Worm (Caenorhabditis elegans): Measurements from ENCODE around the gene Y38H6C.20.

Y38H6C.20 gene

DNA sequence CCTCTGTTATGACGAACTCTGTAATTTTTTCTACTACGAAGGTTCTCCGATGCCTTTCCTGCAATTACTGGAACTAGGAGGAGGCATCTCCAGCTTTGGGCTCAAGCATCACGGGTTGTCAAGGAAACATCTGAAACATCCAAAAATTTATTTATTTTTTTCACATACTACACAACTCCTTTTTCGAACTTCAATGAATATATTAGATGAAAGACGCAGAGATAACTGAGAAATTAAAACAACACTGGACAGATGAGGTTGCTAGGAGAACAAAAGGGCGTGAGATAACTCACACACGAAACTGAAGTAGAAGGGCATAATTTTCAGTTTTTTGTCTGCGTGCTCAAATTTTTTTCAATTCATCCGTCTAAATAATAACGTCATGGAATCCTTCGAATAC lies 23.5 kb downstream of the Y38H6C.20 start, which contains the start of gene Y38H6C.13:
Gene Y38H6C.13, plus strand, starts transcription at position 301 of the 400 bp plus-strand sequence.
- TF ChIP-seq B0035.1 (tag; optimal IDR thresholded peaks at IDR 0.05) = no peak
- TF ChIP-seq D2030.7 (GFP tag; IDR thresholded peaks at IDR 0.05) = no peak
- TF ChIP-seq mcd-1 (GFP tag; IDR thresholded peaks at IDR 0.05) = no peak
- no peak for TF ChIP-seq sdz-38 (tag; optimal IDR thresholded peaks at IDR 0.05)
- TF ChIP-seq madf-3 (GFP tag; IDR thresholded peaks at IDR 0.05) = no peak
- TF ChIP-seq gei-17 (GFP tag; optimal IDR thresholded peaks at IDR 0.05) = no peak
- TF ChIP-seq attf-3 (GFP tag; conservative IDR thresholded peaks at IDR 0.05) = no peak
- TF ChIP-seq somi-1 (GFP tag; optimal IDR thresholded peaks at IDR 0.05) = no peak

DNA sequence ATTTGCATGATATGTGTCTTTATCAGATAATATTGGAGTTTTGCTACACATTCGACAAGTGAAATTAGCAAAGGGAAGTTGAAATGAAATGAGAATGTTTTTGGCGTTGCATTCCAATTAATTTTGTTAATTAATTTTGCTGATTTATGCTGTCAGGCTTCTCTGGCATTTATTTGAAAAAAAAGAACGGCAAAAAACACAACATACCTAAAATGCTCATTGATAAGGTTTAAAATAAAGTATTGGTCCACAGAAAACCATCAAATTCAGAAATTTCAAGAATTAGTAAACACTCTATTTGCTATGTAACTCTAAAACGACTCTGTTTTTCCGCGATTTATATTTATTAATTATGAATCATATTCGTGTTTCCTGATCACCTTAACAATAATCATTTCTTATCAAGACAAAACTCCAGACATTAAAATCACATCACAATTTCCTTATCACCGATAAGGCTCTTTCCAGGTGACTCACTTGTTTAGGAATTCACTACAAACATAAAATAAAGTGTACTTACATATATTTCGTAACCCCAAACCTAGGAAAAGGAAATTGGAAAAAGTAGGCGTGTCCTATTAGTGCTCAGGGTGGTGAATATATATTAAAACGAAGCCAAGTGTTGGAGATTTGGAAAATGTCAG lies 25.1 kb downstream of the Y38H6C.20 start, which contains the start of the genes srh-166 and Y38H6C.24:
Gene srh-166, minus strand, starts transcription at position 51 of the 644 bp plus-strand sequence.
Gene Y38H6C.24, plus strand, starts transcription at position 620 of the 644 bp plus-strand sequence.
- no peak for TF ChIP-seq ztf-26 (tag; optimal IDR thresholded peaks at IDR 0.05)
- TF ChIP-seq cebp-1 (GFP tag; IDR thresholded peaks at IDR 0.05) = peak; percentile 36; the same call in 1 of the 2 replicates
- TF ChIP-seq cebp-1 (tag; optimal IDR thresholded peaks at IDR 0.05) = peak; percentile 70

DNA sequence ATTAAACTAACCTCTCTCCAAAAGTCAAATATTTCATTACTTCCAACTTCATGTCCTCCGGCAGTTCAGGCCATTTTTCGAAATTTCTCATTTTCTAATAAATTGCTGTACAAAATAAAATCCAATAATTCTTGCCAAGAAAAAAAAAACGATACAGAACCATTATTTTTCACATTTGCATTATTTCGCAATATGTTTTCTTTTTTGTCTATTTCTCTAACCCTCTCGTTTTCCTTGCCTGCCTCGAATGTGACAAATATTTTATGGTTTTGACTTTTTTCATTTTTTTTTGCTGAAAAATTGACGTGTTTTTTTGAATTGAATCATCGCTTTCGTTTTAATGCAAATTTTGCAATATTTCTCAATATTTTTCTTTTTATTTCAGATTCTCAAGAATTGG lies 28.8 kb downstream of the Y38H6C.20 start, which contains the start of the genes Y38H6C.9 and fbxa-150:
Gene Y38H6C.9, minus strand, starts transcription at position 52 of the 400 bp plus-strand sequence.
Gene fbxa-150, plus strand, starts transcription at position 380 of the 400 bp plus-strand sequence.
- TF ChIP-seq cebp-1 (GFP tag; IDR thresholded peaks at IDR 0.05) (peak; percentile 92), cebp-1 (tag; optimal IDR thresholded peaks at IDR 0.05) (peak; percentile 99), chd-7 (tag; optimal IDR thresholded peaks at IDR 0.05) (no peak), hmg-1.2 (GFP tag; IDR thresholded peaks at IDR 0.05) (peak; percentile 77; the same call in 1 of the 2 replicates), madf-8 (GFP tag; conservative IDR thresholded peaks at IDR 0.05) (no peak)

DNA sequence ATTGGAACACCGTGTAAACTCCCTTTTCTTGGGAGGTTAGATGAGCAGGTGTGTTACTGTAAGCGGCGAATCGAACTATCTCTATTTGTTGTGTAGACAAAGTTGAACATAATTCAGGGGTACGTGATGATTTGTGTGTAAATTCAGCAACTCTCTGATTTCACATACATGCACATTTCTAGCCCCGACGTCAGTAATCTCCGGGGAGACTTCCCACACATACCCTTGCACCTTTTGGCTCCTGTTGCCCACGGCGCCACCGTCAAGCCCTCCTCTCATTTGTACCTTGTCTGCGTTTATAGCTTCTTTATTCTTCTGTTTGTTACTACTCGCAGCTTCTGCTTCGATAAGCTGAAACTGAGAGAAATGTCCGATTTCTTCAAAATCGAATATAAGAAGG lies 32.1 kb downstream of the Y38H6C.20 start, which contains the start of gene Y38H6C.25:
Gene Y38H6C.25, plus strand, starts transcription at position 301 of the 400 bp plus-strand sequence.
- no peak for TF ChIP-seq snpc-4 (GFP tag; optimal IDR thresholded peaks at IDR 0.05)
- TF ChIP-seq snpc-4 (tag; optimal IDR thresholded peaks at IDR 0.05) = no peak
- TF ChIP-seq repo-1 (tag; optimal IDR thresholded peaks at IDR 0.05) = no peak

DNA sequence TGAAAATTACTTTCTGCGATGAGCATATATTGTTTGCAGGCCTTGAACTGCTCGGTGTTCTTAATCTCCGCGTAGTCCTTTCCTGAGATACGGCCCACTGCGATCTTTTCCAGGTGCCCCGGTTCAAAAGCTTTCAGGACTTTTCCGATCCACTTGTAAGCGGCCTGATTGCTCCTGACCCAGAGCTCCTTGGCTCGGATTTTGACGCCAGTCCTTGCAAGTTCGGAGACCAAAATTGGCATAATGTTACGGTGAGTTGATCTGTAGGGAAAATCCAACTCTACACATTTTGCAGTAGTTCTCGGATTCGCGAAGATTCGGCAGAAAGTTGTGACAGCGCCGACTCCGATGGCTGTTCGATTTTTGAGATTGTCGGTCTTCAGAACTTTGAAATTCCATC lies 34.0 kb downstream of the Y38H6C.20 start:
- no peak for TF ChIP-seq B0336.3 (GFP tag; IDR thresholded peaks at IDR 0.05)
- no peak for TF ChIP-seq F10E7.11 (tag; optimal IDR thresholded peaks at IDR 0.05)
- TF ChIP-seq hrde-1 (tag; optimal IDR thresholded peaks at IDR 0.05; ENCODE audit: borderline replicate concordance) = no peak
- peak; percentile 36; the same call in 1 of the 2 replicates for TF ChIP-seq zfh-2 (GFP tag; conservative IDR thresholded peaks at IDR 0.05)

DNA sequence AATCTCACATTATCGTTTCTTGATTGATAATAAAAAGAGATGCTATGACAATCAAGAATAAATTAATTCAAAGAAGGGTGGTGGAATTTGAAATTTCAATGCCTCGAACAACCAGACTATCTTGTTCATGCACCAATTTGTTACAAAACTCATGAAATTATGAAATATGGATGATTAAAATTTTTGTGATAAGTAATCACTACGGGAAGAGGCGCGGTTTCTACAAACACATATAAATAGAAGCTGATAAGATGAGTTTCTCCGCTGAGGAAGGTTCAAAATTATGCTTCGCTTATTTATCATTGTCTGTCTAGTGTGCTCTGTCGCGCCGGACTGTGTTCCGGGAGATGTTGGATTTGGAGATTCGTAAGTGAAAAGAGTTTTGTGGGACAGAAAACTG lies 36.5 kb downstream of the Y38H6C.20 start:
- TF ChIP-seq ztf-22 (GFP tag; optimal IDR thresholded peaks at IDR 0.05) = no peak
- TF ChIP-seq lin-35 (GFP tag; optimal IDR thresholded peaks at IDR 0.05) = no peak
- no peak for TF ChIP-seq C17E4.6 (GFP tag; IDR thresholded peaks at IDR 0.05)
- no peak for TF ChIP-seq let-526 (GFP tag; IDR thresholded peaks at IDR 0.05)
- TF ChIP-seq K12H6.12 (tag; optimal IDR thresholded peaks at IDR 0.05) = no peak
- no peak for TF ChIP-seq Y56A3A.18 (GFP tag; IDR thresholded peaks at IDR 0.05)
- no peak for TF ChIP-seq rpc-1 (optimal IDR thresholded peaks at IDR 0.05)
- no peak for TF ChIP-seq rpc-1 (tag; optimal IDR thresholded peaks at IDR 0.05)
- no peak for TF ChIP-seq tbx-9 (tag; optimal IDR thresholded peaks at IDR 0.05; ENCODE audit: borderline replicate concordance)
- TF ChIP-seq snpc-3.4 (tag; optimal IDR thresholded peaks at IDR 0.05) = no peak
- no peak for TF ChIP-seq ceh-40 (GFP tag; IDR thresholded peaks at IDR 0.05)
- TF ChIP-seq nfya-1 (tag; optimal IDR thresholded peaks at IDR 0.05; ENCODE audit: borderline replicate concordance, insufficient read depth) = no peak
- TF ChIP-seq madf-8 (GFP tag; conservative IDR thresholded peaks at IDR 0.05) = no peak
- no peak for TF ChIP-seq cebp-1 (GFP tag; IDR thresholded peaks at IDR 0.05)
- no peak for TF ChIP-seq cebp-1 (tag; optimal IDR thresholded peaks at IDR 0.05)
- no peak for TF ChIP-seq hlh-12 (tag; optimal IDR thresholded peaks at IDR 0.05)
- no peak for TF ChIP-seq aptf-2 (GFP tag; conservative IDR thresholded peaks at IDR 0.05)
- no peak for TF ChIP-seq F10E7.11 (tag; optimal IDR thresholded peaks at IDR 0.05)
- TF ChIP-seq F49E8.2 (tag; optimal IDR thresholded peaks at IDR 0.05; ENCODE audit: insufficient read depth) = no peak

Data from whole organism, young adult.